Fruit fly (Drosophila melanogaster): ENCODE measurements around the gene Doa.

Gene Doa

DNA sequence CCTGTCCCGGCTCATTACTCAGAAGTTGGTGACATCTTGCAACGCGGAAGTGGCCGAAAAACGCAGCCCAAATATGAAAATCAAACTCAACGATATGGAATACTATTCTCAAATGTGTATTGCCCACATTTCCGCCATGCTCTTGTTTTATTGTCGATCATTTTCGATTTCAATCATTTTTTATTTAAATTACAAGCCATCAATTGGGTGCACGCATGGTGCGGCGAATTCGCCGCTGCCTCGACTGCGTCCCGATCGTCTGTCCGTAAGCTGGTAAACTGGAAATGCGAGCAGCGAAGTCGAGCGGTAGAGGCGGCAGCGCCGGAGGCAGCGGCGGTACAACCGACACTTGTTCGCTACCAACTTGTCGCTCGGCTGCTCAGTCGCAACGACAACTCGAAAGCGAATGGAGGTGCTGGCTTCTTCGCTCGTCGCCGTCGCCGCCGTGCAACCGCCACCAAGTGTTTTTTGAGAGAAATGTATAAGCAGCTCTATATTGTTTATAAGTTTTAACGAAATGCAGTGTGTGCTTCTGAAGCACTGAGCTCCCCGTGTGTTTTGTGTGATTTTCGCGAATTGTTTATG, 3.7 kb downstream of the Doa start (continued):
- TF ChIP-seq CG11294 (GFP tag; IDR thresholded peaks at IDR 0.05): no peak
- no peak for TF ChIP-seq pdm3 (GFP tag; optimal IDR thresholded peaks at IDR 0.05)
- no peak for TF ChIP-seq CG11902 (GFP tag; optimal IDR thresholded peaks at IDR 0.05)
- TF ChIP-seq Sox15 (GFP tag; optimal IDR thresholded peaks at IDR 0.05): no peak
- TF ChIP-seq Eip93F (GFP tag; optimal IDR thresholded peaks at IDR 0.05): no peak
- TF ChIP-seq CG31627 (GFP tag; optimal IDR thresholded peaks at IDR 0.05): no peak
- no peak for TF ChIP-seq CG8632 (GFP tag; optimal IDR thresholded peaks at IDR 0.05)
- peak; percentile 54 for TF ChIP-seq svp (GFP tag)
- no peak for TF ChIP-seq OdsH (GFP tag; optimal IDR thresholded peaks at IDR 0.05)
- no peak for TF ChIP-seq CG6808 (GFP tag; optimal IDR thresholded peaks at IDR 0.05)
- TF ChIP-seq Smox (GFP tag; optimal IDR thresholded peaks at IDR 0.05): no peak
- TF ChIP-seq CG11762 (GFP tag; optimal IDR thresholded peaks at IDR 0.05; ENCODE audit: insufficient read depth): no peak
- peak; percentile 26 for TF ChIP-seq esn (GFP tag; optimal IDR thresholded peaks at IDR 0.05)
- TF ChIP-seq eg (GFP tag; IDR thresholded peaks at IDR 0.05): peak; percentile 46; the same call in 1 of the 3 replicates
- peak; percentile 8 for TF ChIP-seq Met (GFP tag; optimal IDR thresholded peaks at IDR 0.05)
- no peak for TF ChIP-seq CG10631 (GFP tag; optimal IDR thresholded peaks at IDR 0.05)
- no peak for TF ChIP-seq fd59A (GFP tag; optimal IDR thresholded peaks at IDR 0.05)
- TF ChIP-seq CG6792 (GFP tag; optimal IDR thresholded peaks at IDR 0.05): no peak
- no peak for TF ChIP-seq CG10669 (GFP tag; optimal IDR thresholded peaks at IDR 0.05)
- TF ChIP-seq salr (GFP tag; optimal IDR thresholded peaks at IDR 0.05): no peak
- no peak for TF ChIP-seq fkh (GFP tag; optimal IDR thresholded peaks at IDR 0.05)
- TF ChIP-seq CG6854 (GFP tag; optimal IDR thresholded peaks at IDR 0.05): no peak

DNA sequence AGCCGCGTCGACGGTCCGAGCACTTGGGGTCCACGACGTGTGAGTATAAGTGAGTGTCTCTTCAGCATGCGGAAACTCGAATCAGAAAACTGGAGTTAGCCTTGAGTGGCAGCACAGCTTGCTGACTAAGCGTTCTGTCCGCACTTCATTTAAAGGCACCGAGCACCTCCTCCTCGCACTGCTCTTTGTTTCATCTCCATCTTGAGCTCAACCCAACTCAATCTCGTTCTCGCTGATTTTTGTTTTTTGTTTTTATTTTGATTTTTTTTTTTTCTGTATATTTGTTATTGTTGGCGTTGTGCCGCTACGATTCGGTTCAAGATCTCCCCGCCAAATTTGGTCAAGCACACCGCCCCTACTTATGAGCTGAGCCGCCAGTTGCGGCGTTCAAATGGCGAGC, 7.1 kb downstream of the Doa start:
- TF ChIP-seq Eip78C (GFP tag) (peak; percentile 47), lz (GFP tag; optimal IDR thresholded peaks at IDR 0.05) (no peak), svp (GFP tag) (peak; percentile 72), ss (GFP tag; optimal IDR thresholded peaks at IDR 0.05) (peak; percentile 29 to 57)

- TF ChIP-seq fkh (GFP tag; optimal IDR thresholded peaks at IDR 0.05) (peak; percentile 14), Met (GFP tag; optimal IDR thresholded peaks at IDR 0.05) (no peak)
Observed at dm6 chr3R:28897891-28898290, 10.0 kb downstream of the Doa start.

dm6 chr3R:28898921-28899545, 11.2 kb downstream of the Doa start:
- peak; percentile 88 for TF ChIP-seq vri (GFP tag; optimal IDR thresholded peaks at IDR 0.05)
- TF ChIP-seq ss (GFP tag; optimal IDR thresholded peaks at IDR 0.05): no peak
- no peak for TF ChIP-seq CG6808 (GFP tag; optimal IDR thresholded peaks at IDR 0.05)
- TF ChIP-seq achi (GFP tag; optimal IDR thresholded peaks at IDR 0.05): no peak
- TF ChIP-seq svp (GFP tag): no peak
- no peak for TF ChIP-seq Ets96B (tag; optimal IDR thresholded peaks at IDR 0.05)
- TF ChIP-seq CG31627 (GFP tag; optimal IDR thresholded peaks at IDR 0.05): no peak
- TF ChIP-seq CG10631 (GFP tag; optimal IDR thresholded peaks at IDR 0.05): no peak
- TF ChIP-seq dsx (GFP tag; optimal IDR thresholded peaks at IDR 0.05; ENCODE audit: poor library complexity, severe bottlenecking): peak; percentile 36
- no peak for TF ChIP-seq CG16779 (tag; optimal IDR thresholded peaks at IDR 0.05)
- TF ChIP-seq fkh (GFP tag; optimal IDR thresholded peaks at IDR 0.05): peak; percentile 41
- no peak for TF ChIP-seq CG6163 (GFP tag; IDR thresholded peaks at IDR 0.05)

DNA sequence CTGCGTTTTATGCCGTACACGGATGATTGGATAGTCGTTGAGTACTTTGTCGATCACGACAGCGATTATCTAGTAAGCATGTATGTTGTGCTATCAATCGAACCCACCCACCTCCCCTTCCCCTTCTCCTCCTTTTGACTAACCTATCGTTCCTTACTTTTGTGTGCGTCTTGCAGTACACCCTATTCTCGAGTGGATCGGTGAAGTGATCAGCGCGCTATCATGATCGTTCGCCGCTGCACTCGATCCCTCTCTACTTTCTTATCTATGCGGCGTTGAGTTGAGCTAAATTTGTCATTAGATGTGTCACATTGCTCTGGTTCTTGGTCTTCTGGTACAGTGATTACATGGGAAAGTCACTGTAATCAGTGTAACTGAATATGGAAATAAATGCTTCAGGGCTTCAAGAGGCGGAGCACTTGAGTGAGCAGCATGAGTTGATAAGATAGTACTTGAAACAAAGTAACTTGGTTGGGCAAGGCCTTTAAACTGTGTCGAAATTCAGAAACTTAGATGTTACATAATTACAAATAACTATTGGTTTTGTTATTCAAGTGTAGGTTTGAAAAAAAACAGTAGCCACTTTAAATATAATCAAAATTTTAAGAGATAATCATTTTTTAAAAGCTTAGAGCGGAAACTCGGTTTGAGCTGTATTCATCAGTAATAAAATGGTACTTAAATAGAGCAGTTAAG, 13.7 kb downstream of the Doa start:
- no peak for TF ChIP-seq Blimp-1 (GFP tag; optimal IDR thresholded peaks at IDR 0.05)
- TF ChIP-seq CG6276 (GFP tag; optimal IDR thresholded peaks at IDR 0.05): no peak
- TF ChIP-seq eg (GFP tag; IDR thresholded peaks at IDR 0.05): 0 out of 3 replicates have a peak, but pooled peaks have one; percentile 16
- TF ChIP-seq svp (GFP tag): peak; percentile 71
- no peak for TF ChIP-seq CG6163 (GFP tag; IDR thresholded peaks at IDR 0.05)

Data from whole organism, prepupa.